Worm (Caenorhabditis elegans): ENCODE results near the gene nhr-27.
A peak's percentile ranks its signal among the peaks of the same experiment; 100 is the strongest.

nhr-27 gene

DNA sequence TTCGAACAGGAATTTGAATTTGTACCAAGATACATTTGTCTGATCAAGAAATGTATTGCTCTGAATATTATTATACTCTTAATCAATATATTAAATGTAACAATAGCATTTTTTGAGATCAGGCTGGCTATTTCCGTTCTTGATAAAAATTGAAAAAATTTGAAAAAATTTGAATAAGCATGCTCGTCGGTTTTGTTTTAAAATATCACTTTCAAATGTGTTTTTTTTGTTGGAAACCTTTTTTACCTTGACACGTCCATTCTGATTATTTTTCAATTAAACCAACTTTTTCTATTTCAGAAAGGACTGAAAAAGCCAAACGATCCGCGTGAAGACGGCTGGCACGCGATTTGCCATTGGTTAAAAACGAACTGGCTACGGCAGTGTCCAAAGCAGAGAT, 129.6 kb downstream of the nhr-27 start, which contains the start of gene adt-1:
Gene adt-1 (plus strand): TSS at position 301 of the 400 bp plus-strand sequence.
- TF ChIP-seq egl-44 (GFP tag; IDR thresholded peaks at IDR 0.05) (no peak), unc-130 (GFP tag; optimal IDR thresholded peaks at IDR 0.05) (no peak), ztf-22 (GFP tag; optimal IDR thresholded peaks at IDR 0.05) (no peak), rpc-1 (optimal IDR thresholded peaks at IDR 0.05) (no peak), rpc-1 (tag; optimal IDR thresholded peaks at IDR 0.05) (no peak), K11D2.4 (GFP tag; IDR thresholded peaks at IDR 0.05) (no peak), ceh-79 (tag; optimal IDR thresholded peaks at IDR 0.05) (no peak), F37B4.10 (GFP tag; IDR thresholded peaks at IDR 0.05) (no peak)

DNA sequence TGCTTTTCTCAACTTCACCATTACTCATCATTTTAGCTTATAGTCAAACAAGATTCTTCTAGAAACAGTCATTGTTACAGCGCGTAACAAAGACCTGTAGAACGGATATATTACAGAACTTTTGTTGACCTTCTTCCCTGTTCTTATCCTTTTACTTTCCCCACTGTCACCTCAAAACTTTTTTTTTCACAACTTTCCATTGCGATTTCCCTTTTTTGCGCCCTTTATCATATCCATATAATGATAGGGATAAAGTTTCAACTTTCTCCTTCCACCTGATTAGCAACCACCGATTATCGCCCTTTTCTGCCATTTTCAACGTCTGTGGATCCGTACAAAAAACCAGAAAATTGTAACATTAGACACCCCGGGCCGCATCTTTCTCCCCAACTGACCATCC, 131.0 kb downstream of the nhr-27 start:
- TF ChIP-seq F49E8.2 (tag; optimal IDR thresholded peaks at IDR 0.05; ENCODE audit: insufficient read depth), result no peak
- TF ChIP-seq unc-130 (GFP tag; optimal IDR thresholded peaks at IDR 0.05), result no peak
- no peak for TF ChIP-seq unc-62 (GFP tag; optimal IDR thresholded peaks at IDR 0.05)
- no peak for TF ChIP-seq ccch-3 (GFP tag; optimal IDR thresholded peaks at IDR 0.05)
- no peak for TF ChIP-seq nhr-80 (tag; optimal IDR thresholded peaks at IDR 0.05)
- no peak for TF ChIP-seq ceh-100 (GFP tag; IDR thresholded peaks at IDR 0.05)
- no peak for TF ChIP-seq B0019.2 (GFP tag; conservative IDR thresholded peaks at IDR 0.05)
- TF ChIP-seq tlf-1 (GFP tag; optimal IDR thresholded peaks at IDR 0.05), result no peak
- no peak for TF ChIP-seq ama-1 (optimal IDR thresholded peaks at IDR 0.05)
- TF ChIP-seq ama-1 (GFP tag; optimal IDR thresholded peaks at IDR 0.05), result no peak

DNA sequence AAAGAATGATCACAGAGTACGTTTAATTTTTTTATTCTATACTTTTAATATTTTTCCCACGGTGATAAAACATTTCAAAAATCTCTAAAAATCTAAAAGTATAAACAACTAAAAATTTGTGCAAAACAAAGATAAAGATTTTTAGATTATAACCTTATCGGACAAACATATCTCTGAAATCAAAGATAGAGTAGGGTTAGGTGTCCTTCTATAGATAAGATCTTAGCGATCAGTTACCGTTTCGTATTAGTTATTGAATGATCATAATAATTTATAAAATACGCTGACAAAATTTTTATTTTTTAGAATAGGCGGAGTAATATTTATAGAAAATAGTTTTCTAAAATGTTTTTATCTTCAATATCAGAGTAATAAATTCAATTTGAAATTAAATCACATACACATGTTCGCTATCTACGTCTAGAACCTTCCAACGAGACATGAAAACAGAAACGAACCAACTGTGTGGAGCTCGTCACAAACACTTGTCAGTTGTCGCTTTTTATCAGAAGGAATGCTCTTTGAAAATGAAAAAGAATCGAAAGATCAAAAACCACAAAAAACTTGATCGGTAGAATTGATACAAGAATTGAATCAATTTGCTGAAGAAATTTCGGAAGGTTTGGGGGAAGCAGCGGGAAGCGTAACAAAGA, 136.4 kb downstream of the nhr-27 start:
- TF ChIP-seq nhr-80 (tag; optimal IDR thresholded peaks at IDR 0.05) (peak; percentile 22), madf-8 (GFP tag; conservative IDR thresholded peaks at IDR 0.05) (no peak), F22D6.2 (tag; optimal IDR thresholded peaks at IDR 0.05) (no peak), let-607 (tag; optimal IDR thresholded peaks at IDR 0.05) (peak in 1 of 2 experiments; percentile 5), hsf-1 (GFP tag; IDR thresholded peaks at IDR 0.05) (0 out of 2 replicates have a peak, but pooled peaks have one; percentile 28), ceh-79 (tag; optimal IDR thresholded peaks at IDR 0.05) (no peak)

DNA sequence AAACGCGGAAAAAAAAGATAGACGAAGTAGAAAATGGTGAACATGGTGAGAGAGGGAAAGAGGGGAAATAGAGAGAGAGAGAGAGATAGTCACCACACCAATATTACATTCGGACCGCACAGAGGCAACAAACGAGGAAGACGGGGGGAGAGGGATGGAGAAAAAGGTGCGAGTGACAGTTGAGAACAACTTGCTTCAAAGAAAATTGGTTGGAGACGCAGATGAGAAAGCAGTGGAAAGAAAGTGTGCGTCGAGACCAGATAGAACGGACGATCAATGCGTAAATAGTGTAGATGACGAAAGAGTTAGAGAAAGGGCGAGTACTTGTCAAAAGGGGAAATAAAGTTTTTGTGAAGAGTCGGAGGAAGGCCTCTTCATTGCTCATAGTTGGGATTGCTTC, 137.7 kb downstream of the nhr-27 start:
- TF ChIP-seq ztf-18 (tag; optimal IDR thresholded peaks at IDR 0.05) (no peak), madf-10 (tag; optimal IDR thresholded peaks at IDR 0.05) (peak; percentile 28), snpc-4 (GFP tag; optimal IDR thresholded peaks at IDR 0.05) (no peak), snpc-4 (tag; optimal IDR thresholded peaks at IDR 0.05) (peak in 3 of 4 experiments; percentile 18 to 46 (median 38)), lin-35 (GFP tag; optimal IDR thresholded peaks at IDR 0.05) (no peak), Y53F4B.3 (GFP tag; IDR thresholded peaks at IDR 0.05) (no peak), T07F8.4 (tag; optimal IDR thresholded peaks at IDR 0.05) (no peak), ccch-3 (GFP tag; optimal IDR thresholded peaks at IDR 0.05) (no peak), sptf-2 (GFP tag; optimal IDR thresholded peaks at IDR 0.05) (no peak), F55B11.4 (tag; optimal IDR thresholded peaks at IDR 0.05; ENCODE audit: borderline replicate concordance, insufficient read depth) (no peak), K11D2.4 (GFP tag; IDR thresholded peaks at IDR 0.05) (0 out of 2 replicates have a peak, but pooled peaks have one; percentile 28), ceh-58 (GFP tag; IDR thresholded peaks at IDR 0.05) (no peak), hmg-1.2 (GFP tag; IDR thresholded peaks at IDR 0.05) (peak; percentile 85; the same call in 1 of the 2 replicates), D2030.7 (GFP tag; IDR thresholded peaks at IDR 0.05) (no peak), ZK185.1 (tag; optimal IDR thresholded peaks at IDR 0.05; ENCODE audit: poor library complexity, severe bottlenecking) (peak; percentile 20), him-1 (tag; optimal IDR thresholded peaks at IDR 0.05) (no peak), somi-1 (GFP tag; optimal IDR thresholded peaks at IDR 0.05) (peak; percentile 65), bed-1 (GFP tag; IDR thresholded peaks at IDR 0.05) (no peak), egl-18 (GFP tag; IDR thresholded peaks at IDR 0.05) (no peak), B0261.1 (tag; optimal IDR thresholded peaks at IDR 0.05) (no peak), akir-1 (GFP tag; optimal IDR thresholded peaks at IDR 0.05) (no peak), hlh-12 (tag; optimal IDR thresholded peaks at IDR 0.05) (no peak), F52B5.7 (tag; optimal IDR thresholded peaks at IDR 0.05) (no peak), F37B4.10 (GFP tag; IDR thresholded peaks at IDR 0.05) (no peak), lir-1 (GFP tag; conservative IDR thresholded peaks at IDR 0.05) (no peak), hmg-20 (GFP tag; IDR thresholded peaks at IDR 0.05) (no peak)

All from whole organism, young adult.